Fruit fly (Drosophila melanogaster): ENCODE data around the gene CG6565.

CG6565 gene

DNA sequence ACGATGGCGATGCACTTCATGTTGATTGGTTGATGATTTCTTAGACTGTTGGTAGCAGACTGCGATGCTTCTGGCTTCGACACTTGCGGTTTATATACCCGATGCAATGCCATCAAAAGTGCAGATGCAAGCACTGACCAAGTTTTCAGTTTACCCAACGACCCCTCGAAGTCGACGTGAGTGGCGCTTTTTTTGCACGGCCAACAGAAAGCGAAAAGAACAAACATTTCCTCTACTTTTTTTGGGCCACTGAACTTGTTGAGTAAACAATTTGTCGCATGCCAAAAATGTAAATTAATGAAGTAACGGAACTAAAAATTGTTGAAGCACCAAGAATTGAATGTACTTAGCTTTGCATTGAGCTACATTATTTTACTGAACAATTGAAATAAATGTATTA, 37.7 kb downstream of the CG6565 start, which contains the start of gene Vm34Ca:
TSS of gene Vm34Ca (minus strand) at position 66 of the 400 bp plus-strand sequence.
- TF ChIP-seq Sin3A (optimal IDR thresholded peaks at IDR 0.05) = no peak

DNA sequence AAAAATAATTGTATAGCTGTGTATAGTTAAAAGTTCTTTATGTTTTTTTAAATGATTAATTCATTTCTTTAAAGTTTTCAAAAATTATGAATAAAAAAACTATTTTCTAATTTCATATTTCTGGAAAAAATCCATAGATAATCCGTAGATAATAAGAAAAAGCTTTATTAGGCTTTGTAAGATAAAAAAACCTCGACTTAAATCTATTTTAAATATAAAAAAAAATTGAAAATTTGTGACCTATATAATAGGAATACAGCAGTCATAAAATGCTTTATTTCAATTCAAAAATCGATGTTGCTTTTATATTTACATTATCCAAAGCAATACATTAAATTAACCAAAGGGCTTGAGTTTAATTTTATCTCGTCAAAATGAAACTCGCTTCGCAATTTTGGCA, 38.4 kb downstream of the CG6565 start, which contains the start of gene Flad2:
TSS of gene Flad2 (plus strand) at position 301 of the 400 bp plus-strand sequence.
- TF ChIP-seq Sin3A (optimal IDR thresholded peaks at IDR 0.05) (no peak), ttk (optimal IDR thresholded peaks at IDR 0.05) (no peak), psq (optimal IDR thresholded peaks at IDR 0.05) (no peak), Myc (optimal IDR thresholded peaks at IDR 0.05) (no peak), insv (optimal IDR thresholded peaks at IDR 0.05) (no peak), h (optimal IDR thresholded peaks at IDR 0.05) (no peak)

- TF ChIP-seq insv (optimal IDR thresholded peaks at IDR 0.05) (no peak), psq (optimal IDR thresholded peaks at IDR 0.05) (no peak), Sin3A (optimal IDR thresholded peaks at IDR 0.05) (no peak), h (optimal IDR thresholded peaks at IDR 0.05) (no peak), ttk (optimal IDR thresholded peaks at IDR 0.05) (no peak), Myc (optimal IDR thresholded peaks at IDR 0.05) (no peak)
These were observed 41.0 kb downstream of the CG6565 start, which contains the start of the genes CG16956, CG42784 and CG43850 for dm6 chr2L:13414525-13415481. CG16956 (minus strand) TSS chr2L:13414575. CG42784 (plus strand) TSS chr2L:13415431. CG43850 (plus strand) TSS chr2L:13415431.
